Worm (Caenorhabditis elegans) whole organism, L2 larva: ENCODE data around the gene T04C12.11.

Experiments used
- ZK546.5 ChIP-seq: sonication (generic microtip); optimal IDR thresholded peaks from 2 replicates; lab custom pipeline; 2017; ENCODE audit warnings: missing biosample characterization, missing genetic modification characterization
- aly-2 ChIP-seq: fragments of 150-350 bp; optimal IDR thresholded peaks from 2 replicates; lab custom pipeline; 2014; ENCODE audit warnings: missing biosample characterization, missing genetic modification characterization
- fos-1 ChIP-seq: fragments of 150-350 bp; optimal IDR thresholded peaks from 2 replicates; lab custom pipeline; 2014; ENCODE audit warnings: missing biosample characterization, missing genetic modification characterization
- mdl-1 ChIP-seq, 2 experiments: fragments of 150-350 bp in 1 of 2; sonication (generic microtip) in 1 of 2; optimal IDR thresholded peaks; 2 replicates each; lab custom pipeline; 2017; ENCODE audit warnings: missing biosample characterization in 2 of 2, missing genetic modification characterization in 2 of 2
- nhr-77 ChIP-seq: fragments of 150-350 bp; optimal IDR thresholded peaks from 2 replicates; lab custom pipeline; 2014; ENCODE audit warnings: missing biosample characterization, missing genetic modification characterization
- zag-1 ChIP-seq: fragments of 150-350 bp; optimal IDR thresholded peaks from 2 replicates; lab custom pipeline; 2014; ENCODE audit warnings: missing biosample characterization, missing genetic modification characterization
- ztf-4 ChIP-seq: fragments of 150-350 bp; optimal IDR thresholded peaks from 2 replicates; lab custom pipeline; 2014; ENCODE audit warnings: missing biosample characterization, missing genetic modification characterization

- TF ChIP-seq fos-1: no peak
- TF ChIP-seq nhr-77 (tag; lab: Kevin White, UChicago): no peak
- TF ChIP-seq ztf-4 (tag; lab: Kevin White, UChicago): peak; percentile 79
- no peak for TF ChIP-seq ZK546.5 (tag; lab: Kevin White, UChicago)
- no peak for TF ChIP-seq aly-2 (tag; lab: Kevin White, UChicago)
- TF ChIP-seq mdl-1 (tag; optimal IDR thresholded peaks at IDR 0.05; lab: Kevin White, UChicago): no peak
- no peak for TF ChIP-seq zag-1
Measured at ce11 chrV:11082475-11082874, 22.4 kb upstream of the T04C12.11 start.
